Worm (Caenorhabditis elegans) whole organism, late embryonic: Measurements from ENCODE around the gene F58F6.6.

Source experiments
- C08G9.2 ChIP-seq: sonication (generic microtip); optimal IDR thresholded peaks from 2 replicates; lab custom pipeline; 2016; ENCODE audit warnings: mild to moderate bottlenecking, missing genetic modification characterization, moderate library complexity, missing compliant biosample characterization
- ets-4 ChIP-seq: sonication (generic microtip); optimal IDR thresholded peaks from 2 replicates; lab custom pipeline; 2016; ENCODE audit warnings: missing genetic modification characterization, missing compliant biosample characterization
- eyg-1 ChIP-seq: sonication (generic microtip); optimal IDR thresholded peaks from 2 replicates; lab custom pipeline; 2016; ENCODE audit warnings: missing genotype, missing genetic modification characterization, missing compliant biosample characterization
- madf-2 ChIP-seq: sonication (generic microtip); optimal IDR thresholded peaks from 2 replicates; lab custom pipeline; 2017; ENCODE audit warnings: missing genetic modification characterization, missing compliant biosample characterization
- ref-2 ChIP-seq: sonication (generic microtip); optimal IDR thresholded peaks from 2 replicates; lab custom pipeline; 2016; ENCODE audit warnings: missing genetic modification characterization, missing compliant biosample characterization
- sox-4 ChIP-seq: sonication (generic microtip); optimal IDR thresholded peaks from 2 replicates; lab custom pipeline; 2017; ENCODE audit warnings: mild to moderate bottlenecking, missing genetic modification characterization, inconsistent platforms, missing compliant biosample characterization

The F58F6.6 gene

DNA sequence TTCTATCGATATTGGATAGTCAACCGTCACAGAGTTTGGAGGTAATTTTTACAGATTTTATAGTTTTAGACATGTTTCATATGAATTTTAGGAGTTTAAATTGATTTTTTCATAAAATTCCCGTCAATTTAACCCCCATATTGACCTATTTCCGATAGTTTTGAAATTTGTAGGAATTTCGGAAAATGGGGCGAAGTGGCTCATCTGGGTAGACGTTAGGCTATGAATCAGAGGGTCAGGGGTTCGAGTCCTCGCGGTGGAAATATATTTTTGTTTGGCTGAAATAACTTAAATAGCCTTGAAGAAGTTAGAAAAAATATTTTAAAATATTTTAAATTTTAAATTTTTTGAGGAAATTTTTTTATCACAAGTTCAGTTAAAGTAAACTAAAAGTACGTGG, 50.6 kb downstream of the F58F6.6 start:
- TF ChIP-seq sox-4 (tag; lab: Kevin White, UChicago) (no peak), C08G9.2 (tag; lab: Kevin White, UChicago) (no peak), ref-2 (tag; lab: Kevin White, UChicago) (no peak), madf-2 (tag; lab: Kevin White, UChicago) (no peak), eyg-1 (tag; lab: Kevin White, UChicago) (no peak), ets-4 (no peak)
